Fruit fly (Drosophila melanogaster) whole organism, pupa: Measurements from ENCODE around the gene heph.

Experiments used
- CG15710 ChIP-seq: fragments of 200-800 bp; sonication (Bioruptor generic); optimal IDR thresholded peaks from 2 replicates; lab custom pipeline; 2018; ENCODE audit warnings: missing biosample characterization, mild to moderate bottlenecking, missing genetic modification characterization, moderate library complexity
- CG17806 ChIP-seq: fragments of 200-800 bp; sonication (Bioruptor generic); optimal IDR thresholded peaks from 2 replicates; lab custom pipeline; 2018; ENCODE audit warnings: missing biosample characterization, mild to moderate bottlenecking, missing genetic modification characterization, moderate library complexity
- CG32121 ChIP-seq: fragments of 200-800 bp; sonication (Bioruptor generic); IDR thresholded peaks from 2 replicates; pipeline ENCODE4 v1.3.6; 2022; ENCODE audit warnings: missing biosample characterization, missing genetic modification characterization
- CG34367 ChIP-seq: fragments of 200-800 bp; sonication (Bioruptor generic); optimal IDR thresholded peaks from 2 replicates; lab custom pipeline; 2018; ENCODE audit warnings: missing biosample characterization, mild to moderate bottlenecking, missing genetic modification characterization
- CG8159 ChIP-seq: fragments of 200-800 bp; sonication (Bioruptor generic); optimal IDR thresholded peaks from 3 replicates; lab custom pipeline; 2018; ENCODE audit warnings: missing biosample characterization, mild to moderate bottlenecking, missing genetic modification characterization, moderate library complexity
- CG8301 ChIP-seq: fragments of 200-800 bp; sonication (Bioruptor generic); optimal IDR thresholded peaks from 2 replicates; lab custom pipeline; 2018; ENCODE audit warnings: missing biosample characterization, mild to moderate bottlenecking, missing genetic modification characterization
- CG9948 ChIP-seq: fragments of 200-800 bp; sonication (Bioruptor generic); optimal IDR thresholded peaks from 2 replicates; lab custom pipeline; 2018; ENCODE audit warnings: missing biosample characterization, mild to moderate bottlenecking, missing genetic modification characterization, moderate library complexity
- D1 ChIP-seq: fragments of 200-800 bp; sonication (Bioruptor generic); optimal IDR thresholded peaks from 2 replicates; lab custom pipeline; 2018; ENCODE audit warnings: missing biosample characterization, mild to moderate bottlenecking, missing genetic modification characterization, moderate library complexity
- EcR ChIP-seq: fragments of 200-800 bp; sonication (Bioruptor generic); optimal IDR thresholded peaks from 3 replicates; lab custom pipeline; 2019; ENCODE audit warnings: missing biosample characterization, missing genetic modification characterization, mild to moderate bottlenecking, moderate library complexity, missing genetic modification reagents
- Pif1A ChIP-seq: fragments of 200-800 bp; sonication (Bioruptor generic); optimal IDR thresholded peaks from 3 replicates; lab custom pipeline; 2016; ENCODE audit warnings: missing biosample characterization, missing genetic modification characterization
- Snoo ChIP-seq: fragments of 200-800 bp; sonication (Bioruptor generic); optimal IDR thresholded peaks from 3 replicates; lab custom pipeline; 2017; ENCODE audit warnings: missing biosample characterization, mild to moderate bottlenecking, missing genetic modification characterization, inconsistent platforms
- gl ChIP-seq: fragments of 200-800 bp; sonication (Bioruptor generic); optimal IDR thresholded peaks from 2 replicates; lab custom pipeline; 2018; ENCODE audit warnings: missing biosample characterization, mild to moderate bottlenecking, missing genetic modification characterization
- rn ChIP-seq: fragments of 200-800 bp; sonication (Bioruptor generic); IDR thresholded peaks from 2 replicates; pipeline ENCODE4 v1.3.6; 2022; ENCODE audit warnings: missing biosample characterization, missing genetic modification characterization

- TF ChIP-seq CG8159 (tag; lab: Kevin White, UChicago), result no peak
- no peak for TF ChIP-seq CG8301 (tag; lab: Kevin White, UChicago)
- no peak for TF ChIP-seq rn (GFP tag; lab: Robert Waterston, UW)
- TF ChIP-seq EcR (GFP tag; lab: Kevin White, UChicago), result no peak
- no peak for TF ChIP-seq gl (tag; lab: Kevin White, UChicago)
- no peak for TF ChIP-seq CG15710 (tag; lab: Kevin White, UChicago)
- no peak for TF ChIP-seq CG17806 (tag; lab: Kevin White, UChicago)
- no peak for TF ChIP-seq Pif1A
- TF ChIP-seq CG9948 (tag; lab: Kevin White, UChicago), result no peak
- TF ChIP-seq D1 (tag; lab: Kevin White, UChicago), result no peak
- TF ChIP-seq CG32121 (GFP tag; lab: Robert Waterston, UW), result no peak
- no peak for TF ChIP-seq CG34367 (tag; lab: Kevin White, UChicago)
- TF ChIP-seq Snoo (tag; lab: Kevin White, UChicago), result no peak
These were observed 144.8 kb downstream of the heph start for dm6 chr3R:31870488-31870887.
